Worm (Caenorhabditis elegans): Measurements from ENCODE around the gene ell-1.

- no peak for TF ChIP-seq unc-130 (GFP tag; optimal IDR thresholded peaks at IDR 0.05)
- no peak for TF ChIP-seq madf-3 (GFP tag; IDR thresholded peaks at IDR 0.05)
- no peak for TF ChIP-seq bed-1 (GFP tag; IDR thresholded peaks at IDR 0.05)
- TF ChIP-seq ceh-79 (tag; optimal IDR thresholded peaks at IDR 0.05): no peak
- TF ChIP-seq xnd-1 (tag; optimal IDR thresholded peaks at IDR 0.05): no peak
- no peak for TF ChIP-seq ama-1 (optimal IDR thresholded peaks at IDR 0.05)
- TF ChIP-seq ama-1 (GFP tag; optimal IDR thresholded peaks at IDR 0.05): no peak
- TF ChIP-seq lin-35 (GFP tag; optimal IDR thresholded peaks at IDR 0.05): no peak
- TF ChIP-seq ceh-91 (GFP tag; IDR thresholded peaks at IDR 0.05): no peak
- TF ChIP-seq gei-17 (GFP tag; optimal IDR thresholded peaks at IDR 0.05): no peak
- no peak for TF ChIP-seq let-607 (tag; optimal IDR thresholded peaks at IDR 0.05)
- no peak for TF ChIP-seq nfya-1 (tag; optimal IDR thresholded peaks at IDR 0.05; ENCODE audit: borderline replicate concordance, insufficient read depth)
- no peak for TF ChIP-seq ztf-3 (GFP tag; optimal IDR thresholded peaks at IDR 0.05)
Measured at ce11 chrIV:4411948-4412335, 17.7 kb downstream of the ell-1 start.
